Fruit fly (Drosophila melanogaster) whole organism, prepupa: ENCODE measurements around the gene lsn.
A peak's percentile ranks its signal among the peaks of the same experiment; 100 is the strongest.

Experiments
- Blimp-1 ChIP-seq: fragments of 200-800 bp; sonication (Bioruptor generic); optimal IDR thresholded peaks from 3 replicates; lab custom pipeline; 2017; ENCODE audit warnings: missing biosample characterization, missing genetic modification characterization, mild to moderate bottlenecking, moderate library complexity, missing genetic modification reagents
- CG10669 ChIP-seq: fragments of 200-800 bp; sonication (Bioruptor generic); optimal IDR thresholded peaks from 3 replicates; lab custom pipeline; 2018; ENCODE audit warnings: missing biosample characterization, mild to moderate bottlenecking, missing genetic modification characterization, moderate library complexity
- CG15336 ChIP-seq: fragments of 200-800 bp; sonication (Bioruptor generic); IDR thresholded peaks from 2 replicates; pipeline ENCODE4 v1.3.6; 2022; ENCODE audit warnings: missing biosample characterization, missing genetic modification characterization
- CG16779 ChIP-seq: fragments of 200-800 bp; sonication (Bioruptor generic); optimal IDR thresholded peaks from 3 replicates; lab custom pipeline; 2017; ENCODE audit warnings: missing biosample characterization, mild to moderate bottlenecking, missing genetic modification characterization
- CG34406 ChIP-seq: fragments of 200-800 bp; sonication (Bioruptor generic); optimal IDR thresholded peaks from 3 replicates; lab custom pipeline; 2016; ENCODE audit warnings: missing biosample characterization, missing genetic modification characterization
- CG3919 ChIP-seq: fragments of 200-800 bp; sonication (Bioruptor generic); optimal IDR thresholded peaks from 3 replicates; lab custom pipeline; 2016; ENCODE audit warnings: missing biosample characterization, missing genetic modification characterization
- CG4318 ChIP-seq: fragments of 200-800 bp; sonication (Bioruptor generic); optimal IDR thresholded peaks from 3 replicates; lab custom pipeline; 2017; ENCODE audit warnings: missing biosample characterization, mild to moderate bottlenecking, missing genetic modification characterization
- CG6163 ChIP-seq: fragments of 200-800 bp; sonication (Bioruptor generic); IDR thresholded peaks from 3 replicates; pipeline ENCODE4 v1.3.6; 2022; ENCODE audit warnings: missing biosample characterization, missing genetic modification characterization
- CG6276 ChIP-seq: fragments of 200-800 bp; sonication (Bioruptor generic); optimal IDR thresholded peaks from 2 replicates; lab custom pipeline; 2017; ENCODE audit warnings: missing biosample characterization, mild to moderate bottlenecking, missing genetic modification characterization
- CG6792 ChIP-seq: fragments of 200-800 bp; sonication (Bioruptor generic); optimal IDR thresholded peaks from 3 replicates; lab custom pipeline; 2016; ENCODE audit warnings: missing biosample characterization, missing genetic modification characterization
- CG6808 ChIP-seq: fragments of 200-800 bp; sonication (Bioruptor generic); optimal IDR thresholded peaks from 3 replicates; lab custom pipeline; 2017; ENCODE audit warnings: missing biosample characterization, missing genetic modification characterization, mild to moderate bottlenecking, moderate library complexity, missing genetic modification reagents
- CG6854 ChIP-seq: fragments of 200-800 bp; sonication (Bioruptor generic); optimal IDR thresholded peaks from 2 replicates; lab custom pipeline; 2017; ENCODE audit warnings: missing biosample characterization, mild to moderate bottlenecking, missing genetic modification characterization
- CG7368 ChIP-seq: fragments of 200-800 bp; sonication (Bioruptor generic); optimal IDR thresholded peaks from 3 replicates; lab custom pipeline; 2016; ENCODE audit warnings: missing biosample characterization, missing genetic modification characterization
- CG8319 ChIP-seq: fragments of 200-800 bp; sonication (Bioruptor generic); optimal IDR thresholded peaks from 3 replicates; lab custom pipeline; 2016; ENCODE audit warnings: missing biosample characterization, missing genetic modification characterization
- CG8632 ChIP-seq: fragments of 200-800 bp; sonication (Bioruptor generic); optimal IDR thresholded peaks from 3 replicates; lab custom pipeline; 2016; ENCODE audit warnings: missing biosample characterization, missing genetic modification characterization
- CG9139 ChIP-seq: fragments of 200-800 bp; sonication (Bioruptor generic); optimal IDR thresholded peaks from 3 replicates; lab custom pipeline; 2017; ENCODE audit warnings: missing biosample characterization, mild to moderate bottlenecking, missing genetic modification characterization
- Eip78C ChIP-seq: fragments of 200-800 bp; sonication (Bioruptor generic); peaks from one replicate; lab custom pipeline; 2016; ENCODE audit warnings: missing biosample characterization, missing genetic modification characterization
- Hr39 ChIP-seq: fragments of 200-800 bp; sonication (Bioruptor generic); optimal IDR thresholded peaks from 2 replicates; lab custom pipeline; 2016; ENCODE audit warnings: missing biosample characterization, missing genetic modification characterization
- Hr4 ChIP-seq: fragments of 200-800 bp; sonication (Bioruptor generic); optimal IDR thresholded peaks from 3 replicates; lab custom pipeline; 2016; ENCODE audit warnings: missing biosample characterization, missing genetic modification characterization
- Lpt ChIP-seq: fragments of 200-800 bp; sonication (Bioruptor generic); optimal IDR thresholded peaks from 3 replicates; lab custom pipeline; 2016; ENCODE audit warnings: missing biosample characterization, missing genetic modification characterization
- Met ChIP-seq: fragments of 200-800 bp; sonication (Bioruptor generic); optimal IDR thresholded peaks from 3 replicates; lab custom pipeline; 2016; ENCODE audit warnings: missing biosample characterization, missing genetic modification characterization
- Smox ChIP-seq: fragments of 200-800 bp; sonication (Bioruptor generic); optimal IDR thresholded peaks from 3 replicates; lab custom pipeline; 2016; ENCODE audit warnings: missing biosample characterization, missing genetic modification characterization
- Sox102F ChIP-seq: fragments of 200-800 bp; sonication (Bioruptor generic); optimal IDR thresholded peaks from 2 replicates; lab custom pipeline; 2016; ENCODE audit warnings: missing biosample characterization, mild to moderate bottlenecking, missing genetic modification characterization
- Sox14 ChIP-seq: fragments of 200-800 bp; sonication (Bioruptor generic); optimal IDR thresholded peaks from 3 replicates; lab custom pipeline; 2016; ENCODE audit warnings: missing biosample characterization, missing genetic modification characterization
- achi ChIP-seq: fragments of 200-800 bp; sonication (Bioruptor generic); optimal IDR thresholded peaks from 3 replicates; lab custom pipeline; 2016; ENCODE audit warnings: missing biosample characterization, missing genetic modification characterization
- acj6 ChIP-seq: fragments of 200-800 bp; sonication (Bioruptor generic); optimal IDR thresholded peaks from 3 replicates; lab custom pipeline; 2016; ENCODE audit warnings: missing biosample characterization, missing genetic modification characterization
- cyc ChIP-seq: fragments of 200-800 bp; sonication (Bioruptor generic); optimal IDR thresholded peaks from 3 replicates; lab custom pipeline; 2016; ENCODE audit warnings: missing biosample characterization, missing genetic modification characterization
- dsx ChIP-seq: fragments of 200-800 bp; optimal IDR thresholded peaks from 3 replicates; lab custom pipeline; 2019; ENCODE audit warnings: missing biosample characterization, mild to moderate bottlenecking, missing genetic modification characterization, moderate library complexity; ENCODE audit not compliant: poor library complexity, severe bottlenecking
- eg ChIP-seq: fragments of 200-800 bp; sonication (Bioruptor generic); IDR thresholded peaks from 3 replicates; pipeline ENCODE4 v1.3.6; 2022; ENCODE audit warnings: missing biosample characterization, missing genetic modification characterization
- esn ChIP-seq: fragments of 200-800 bp; sonication (Bioruptor generic); optimal IDR thresholded peaks from 2 replicates; lab custom pipeline; 2016; ENCODE audit warnings: missing biosample characterization, mild to moderate bottlenecking, missing genetic modification characterization, moderate library complexity
- fkh ChIP-seq: fragments of 200-800 bp; sonication (Bioruptor generic); optimal IDR thresholded peaks from 3 replicates; lab custom pipeline; 2017; ENCODE audit warnings: missing biosample characterization, mild to moderate bottlenecking, missing genetic modification characterization, moderate library complexity
- lz ChIP-seq: fragments of 200-800 bp; sonication (Bioruptor generic); optimal IDR thresholded peaks from 3 replicates; lab custom pipeline; 2016; ENCODE audit warnings: missing biosample characterization, missing genetic modification characterization
- pdm3 ChIP-seq: fragments of 200-800 bp; sonication (Bioruptor generic); optimal IDR thresholded peaks from 3 replicates; lab custom pipeline; 2016; ENCODE audit warnings: missing biosample characterization, missing genetic modification characterization
- spab ChIP-seq: fragments of 200-800 bp; sonication (Bioruptor generic); optimal IDR thresholded peaks from 2 replicates; lab custom pipeline; 2017; ENCODE audit warnings: missing biosample characterization, mild to moderate bottlenecking, missing genetic modification characterization, missing genetic modification reagents
- ss ChIP-seq, 2 experiments: fragments of 200-800 bp; sonication (Bioruptor generic); optimal IDR thresholded peaks; 2 replicates in 1 of 2; 3 replicates in 1 of 2; lab custom pipeline; 2017 to 2018; ENCODE audit warnings: mild to moderate bottlenecking in 2 of 2, missing biosample characterization in 2 of 2, missing genetic modification characterization in 2 of 2, moderate library complexity in 1 of 2
- svp ChIP-seq: fragments of 200-800 bp; sonication (Bioruptor generic); peaks from one replicate; lab custom pipeline; 2016; ENCODE audit warnings: missing biosample characterization, missing genetic modification characterization
- topi ChIP-seq: fragments of 200-800 bp; sonication (Bioruptor generic); optimal IDR thresholded peaks from 3 replicates; lab custom pipeline; 2016; ENCODE audit warnings: missing biosample characterization, missing genetic modification characterization

Gene lsn

dm6 chr3R:21864992-21865391 lies at the start of gene lsn:
lsn (plus strand) TSS chr3R:21865168.
- TF ChIP-seq Eip78C (GFP tag; lab: Kevin White, UChicago), result peak; percentile 53
- TF ChIP-seq CG15336 (GFP tag; lab: Robert Waterston, UW), result no peak
- no peak for TF ChIP-seq CG6163 (GFP tag; lab: Robert Waterston, UW)
- TF ChIP-seq fkh (GFP tag; lab: Kevin White, UChicago), result peak; percentile 64
- TF ChIP-seq CG6276, result no peak

dm6 chr3R:21821684-21822561 lies 43.0 kb upstream of the lsn start:
- TF ChIP-seq Sox14 (GFP tag; lab: Kevin White, UChicago), result no peak
- no peak for TF ChIP-seq CG4318 (GFP tag; lab: Kevin White, UChicago)
- TF ChIP-seq Smox (GFP tag; lab: Kevin White, UChicago), result no peak
- no peak for TF ChIP-seq CG8319 (GFP tag; lab: Kevin White, UChicago)
- TF ChIP-seq ss (GFP tag; optimal IDR thresholded peaks at IDR 0.05; lab: Kevin White, UChicago), result peak in 1 of 2 experiments; percentile 24
- TF ChIP-seq Blimp-1 (GFP tag; lab: Kevin White, UChicago), result no peak
- no peak for TF ChIP-seq Lpt (GFP tag; lab: Kevin White, UChicago)
- no peak for TF ChIP-seq CG16779 (tag; lab: Kevin White, UChicago)

dm6 chr3R:21822562-21822933 lies 42.4 kb upstream of the lsn start, which contains the start of gene CASK:
CASK (minus strand) TSS chr3R:21822674.
- TF ChIP-seq Hr4 (peak; percentile 3), svp (peak; percentile 52), eg (GFP tag; lab: Robert Waterston, UW) (no peak), esn (GFP tag; lab: Kevin White, UChicago) (peak; percentile 19), Hr39 (GFP tag; lab: Kevin White, UChicago) (peak; percentile 5), spab (GFP tag; lab: Kevin White, UChicago) (no peak), fkh (GFP tag; lab: Kevin White, UChicago) (peak; percentile 73), pdm3 (peak; percentile 6)

dm6 chr3R:21823076-21823475 lies 41.9 kb upstream of the lsn start:
- TF ChIP-seq ss (GFP tag; optimal IDR thresholded peaks at IDR 0.05; lab: Kevin White, UChicago) (peak; percentile 51 to 74), topi (peak; percentile 30), CG6163 (GFP tag; lab: Robert Waterston, UW) (0 out of 3 replicates have a peak, but pooled peaks have one; percentile 37), esn (GFP tag; lab: Kevin White, UChicago) (peak; percentile 7), Met (peak; percentile 8), acj6 (GFP tag; lab: Kevin White, UChicago) (peak; percentile 13), CG10669 (GFP tag; lab: Kevin White, UChicago) (peak; percentile 48), CG6854 (peak; percentile 78), fkh (GFP tag; lab: Kevin White, UChicago) (no peak), cyc (GFP tag; lab: Kevin White, UChicago) (no peak), CG8632 (GFP tag; lab: Kevin White, UChicago) (peak; percentile 69), achi (peak; percentile 34), Eip78C (GFP tag; lab: Kevin White, UChicago) (peak; percentile 92), CG34406 (GFP tag; lab: Kevin White, UChicago) (peak; percentile 29), dsx (peak; percentile 5), CG6792 (GFP tag; lab: Kevin White, UChicago) (peak; percentile 44), Blimp-1 (GFP tag; lab: Kevin White, UChicago) (peak; percentile 36), lz (no peak), Hr39 (GFP tag; lab: Kevin White, UChicago) (no peak), svp (no peak), CG7368 (GFP tag; lab: Kevin White, UChicago) (peak; percentile 8), spab (GFP tag; lab: Kevin White, UChicago) (peak; percentile 38), CG9139 (GFP tag; lab: Kevin White, UChicago) (peak; percentile 33), Sox102F (peak; percentile 64), CG6276 (no peak), Smox (GFP tag; lab: Kevin White, UChicago) (peak; percentile 27), CG8319 (GFP tag; lab: Kevin White, UChicago) (no peak), CG6808 (peak; percentile 29), CG3919 (GFP tag; lab: Kevin White, UChicago) (peak; percentile 32)
